Fruit fly (Drosophila melanogaster): Measurements from ENCODE around the gene Vps33B.

The Vps33B gene

dm6 chr3R:25445546-25446400, 27.5 kb upstream of the Vps33B start (continued):
- TF ChIP-seq sim (GFP tag; IDR thresholded peaks at IDR 0.05) (peak; percentile 63; the same call in 1 of the 2 replicates), sens (GFP tag) (peak; percentile 95), CG31365 (tag; optimal IDR thresholded peaks at IDR 0.05) (no peak), ATbp (GFP tag; optimal IDR thresholded peaks at IDR 0.05) (peak; percentile 83), NK7.1 (GFP tag; optimal IDR thresholded peaks at IDR 0.05) (no peak), CG2712 (tag; optimal IDR thresholded peaks at IDR 0.05) (peak; percentile 89), CG4328 (GFP tag; optimal IDR thresholded peaks at IDR 0.05) (no peak), CG2129 (GFP tag; IDR thresholded peaks at IDR 0.05; ENCODE audit: partially characterized antibody) (no peak), ranshi (GFP tag; IDR thresholded peaks at IDR 0.05) (peak; percentile 24; the same call in 1 of the 2 replicates), sima (GFP tag; optimal IDR thresholded peaks at IDR 0.05) (no peak), ac (GFP tag; optimal IDR thresholded peaks at IDR 0.05) (peak; percentile 41), jigr1 (GFP tag; IDR thresholded peaks at IDR 0.05) (0 out of 3 replicates have a peak, but pooled peaks have one; percentile 34), CG6689 (GFP tag; IDR thresholded peaks at IDR 0.05) (peak; percentile 84), CG16815 (GFP tag; optimal IDR thresholded peaks at IDR 0.05) (peak; percentile 83), Oli (tag; optimal IDR thresholded peaks at IDR 0.05) (peak; percentile 80), Tbp (GFP tag; optimal IDR thresholded peaks at IDR 0.05) (no peak), Opbp (GFP tag; IDR thresholded peaks at IDR 0.05; ENCODE audit: partially characterized antibody) (0 out of 3 replicates have a peak, but pooled peaks have one; percentile 32), Sry-β (GFP tag; optimal IDR thresholded peaks at IDR 0.05) (peak; percentile 72), HHEX (GFP tag; optimal IDR thresholded peaks at IDR 0.05) (peak; percentile 64), disco-r (GFP tag; optimal IDR thresholded peaks at IDR 0.05) (peak; percentile 16), CG10209 (GFP tag; optimal IDR thresholded peaks at IDR 0.05) (peak; percentile 63), CG10321 (GFP tag; IDR thresholded peaks at IDR 0.05) (no peak; the same call in 1 of the 2 replicates), otp (GFP tag; IDR thresholded peaks at IDR 0.05) (peak; percentile 61; the same call in 1 of the 3 replicates), Dek (tag; optimal IDR thresholded peaks at IDR 0.05) (no peak), wor (GFP tag; IDR thresholded peaks at IDR 0.05) (peak; percentile 60), bigmax (GFP tag; optimal IDR thresholded peaks at IDR 0.05) (no peak), ind (GFP tag; optimal IDR thresholded peaks at IDR 0.05) (peak; percentile 53), CG2678 (tag; optimal IDR thresholded peaks at IDR 0.05) (peak; percentile 74), CG15601 (tag; optimal IDR thresholded peaks at IDR 0.05) (peak; percentile 60), crol (GFP tag; IDR thresholded peaks at IDR 0.05) (peak; percentile 97), rib (GFP tag; IDR thresholded peaks at IDR 0.05) (no peak), knrl (GFP tag; IDR thresholded peaks at IDR 0.05; ENCODE audit: partially characterized antibody) (0 out of 3 replicates have a peak, but pooled peaks have one; percentile 41), CG3838 (GFP tag; optimal IDR thresholded peaks at IDR 0.05) (peak; percentile 77), CG8944 (GFP tag; optimal IDR thresholded peaks at IDR 0.05) (peak; percentile 47), CG8359 (GFP tag; optimal IDR thresholded peaks at IDR 0.05; ENCODE audit: borderline replicate concordance) (peak; percentile 39), ken (GFP tag; IDR thresholded peaks at IDR 0.05) (0 out of 3 replicates have a peak, but pooled peaks have one; percentile 56), tgo (GFP tag; IDR thresholded peaks at IDR 0.05) (peak; percentile 62), CG11085 (GFP tag; IDR thresholded peaks at IDR 0.05) (no peak), mam (GFP tag; optimal IDR thresholded peaks at IDR 0.05) (peak; percentile 51), trh (GFP tag; optimal IDR thresholded peaks at IDR 0.05) (peak; percentile 37), CG32532 (GFP tag; IDR thresholded peaks at IDR 0.05) (no peak), CG7745 (tag; optimal IDR thresholded peaks at IDR 0.05) (no peak), corto (GFP tag; optimal IDR thresholded peaks at IDR 0.05) (no peak), Hsf (GFP tag; optimal IDR thresholded peaks at IDR 0.05) (peak; percentile 66), Abd-B (GFP tag; optimal IDR thresholded peaks at IDR 0.05) (peak; percentile 66), CG17802 (tag; optimal IDR thresholded peaks at IDR 0.05) (peak; percentile 36), Atf-2 (GFP tag; optimal IDR thresholded peaks at IDR 0.05) (peak; percentile 45), Rfx (GFP tag; IDR thresholded peaks at IDR 0.05) (0 out of 2 replicates have a peak, but pooled peaks have one; percentile 14)
